Worm (Caenorhabditis elegans): Measurements from ENCODE around the gene ztf-14.

ce11 chrX:14464513-14464912 lies 31.4 kb upstream of the ztf-14 start, which contains the start of gene M163.7:
- no peak for TF ChIP-seq ztf-11 (tag; optimal IDR thresholded peaks at IDR 0.05)
- TF ChIP-seq nhr-12 (tag; optimal IDR thresholded peaks at IDR 0.05): no peak
- TF ChIP-seq fos-1 (tag; optimal IDR thresholded peaks at IDR 0.05): no peak
- TF ChIP-seq mdl-1 (tag; optimal IDR thresholded peaks at IDR 0.05): no peak

Measured in whole organism, L1 larva.